Fruit fly (Drosophila melanogaster) whole organism, prepupa: ENCODE data around the gene CG34173.

Source experiments
- CG11294 ChIP-seq: fragments of 200-800 bp; sonication (Bioruptor generic); IDR thresholded peaks from 2 replicates; pipeline ENCODE4 v1.3.6; 2022; ENCODE audit warnings: missing biosample characterization, missing genetic modification characterization
- CG11902 ChIP-seq: fragments of 200-800 bp; sonication (Bioruptor generic); optimal IDR thresholded peaks from 3 replicates; lab custom pipeline; 2016; ENCODE audit warnings: missing biosample characterization, missing genetic modification characterization
- CG6792 ChIP-seq: fragments of 200-800 bp; sonication (Bioruptor generic); optimal IDR thresholded peaks from 3 replicates; lab custom pipeline; 2016; ENCODE audit warnings: missing biosample characterization, missing genetic modification characterization
- Eip78C ChIP-seq: fragments of 200-800 bp; sonication (Bioruptor generic); peaks from one replicate; lab custom pipeline; 2016; ENCODE audit warnings: missing biosample characterization, missing genetic modification characterization
- Smox ChIP-seq: fragments of 200-800 bp; sonication (Bioruptor generic); optimal IDR thresholded peaks from 3 replicates; lab custom pipeline; 2016; ENCODE audit warnings: missing biosample characterization, missing genetic modification characterization
- salr ChIP-seq, 2 experiments: fragments of 200-800 bp; sonication (Bioruptor generic); optimal IDR thresholded peaks; 3 replicates each; lab custom pipeline; 2016 to 2018; ENCODE audit warnings: missing biosample characterization in 2 of 2, missing genetic modification characterization in 2 of 2, mild to moderate bottlenecking in 1 of 2
- spab ChIP-seq: fragments of 200-800 bp; sonication (Bioruptor generic); optimal IDR thresholded peaks from 2 replicates; lab custom pipeline; 2017; ENCODE audit warnings: missing biosample characterization, mild to moderate bottlenecking, missing genetic modification characterization, missing genetic modification reagents
- ss ChIP-seq, 2 experiments: fragments of 200-800 bp; sonication (Bioruptor generic); optimal IDR thresholded peaks; 2 replicates in 1 of 2; 3 replicates in 1 of 2; lab custom pipeline; 2017 to 2018; ENCODE audit warnings: mild to moderate bottlenecking in 2 of 2, missing biosample characterization in 2 of 2, missing genetic modification characterization in 2 of 2, moderate library complexity in 1 of 2

DNA sequence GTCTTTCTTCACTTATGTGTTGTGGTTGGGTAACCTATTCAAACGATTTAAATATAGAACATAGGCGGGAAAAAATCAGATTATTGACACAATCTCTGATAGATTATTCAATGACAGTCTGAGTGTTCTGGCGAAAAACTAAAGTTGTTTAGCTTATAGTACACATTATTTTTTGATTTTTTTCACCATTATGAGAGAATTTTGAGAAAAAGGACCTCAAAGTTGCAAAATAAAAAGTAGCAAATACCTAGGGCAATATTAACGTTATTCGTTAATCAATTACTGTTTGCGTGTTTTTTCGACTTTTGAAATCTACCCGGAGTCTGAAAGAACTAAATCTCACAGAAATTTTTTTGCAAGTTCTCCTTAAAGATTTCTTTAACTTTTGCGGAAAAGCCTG, at the start of gene CG34173:
- TF ChIP-seq ss (GFP tag; optimal IDR thresholded peaks at IDR 0.05; lab: Kevin White, UChicago) (no peak), CG6792 (GFP tag; lab: Kevin White, UChicago) (no peak), CG11294 (GFP tag; lab: Robert Waterston, UW) (no peak), salr (GFP tag; optimal IDR thresholded peaks at IDR 0.05; lab: Kevin White, UChicago) (no peak), spab (GFP tag; lab: Kevin White, UChicago) (no peak), Smox (no peak), CG11902 (no peak), Eip78C (no peak)
